Fruit fly (Drosophila melanogaster) whole organism, embryonic: ENCODE results near the gene PolQ.

Source experiments
- Aef1 ChIP-seq: fragments of 200-800 bp; sonication (Bioruptor generic); IDR thresholded peaks from 3 replicates; pipeline ENCODE4 v1.3.6; 2022; ENCODE audit warnings: missing biosample characterization, missing genetic modification characterization
- BEAF-32 ChIP-seq: fragments of 200-800 bp; sonication (Bioruptor generic); optimal IDR thresholded peaks from 3 replicates; lab custom pipeline; 2017; ENCODE audit warnings: missing biosample characterization, missing genetic modification characterization, mild to moderate bottlenecking, moderate library complexity, missing genetic modification reagents
- CG10462 ChIP-seq: fragments of 200-800 bp; sonication (Bioruptor generic); optimal IDR thresholded peaks from 2 replicates; lab custom pipeline; 2016; ENCODE audit warnings: missing biosample characterization, missing genetic modification characterization
- CG11398 ChIP-seq: fragments of 200-800 bp; sonication (Bioruptor generic); optimal IDR thresholded peaks from 2 replicates; lab custom pipeline; 2016; ENCODE audit warnings: missing biosample characterization, missing genetic modification characterization
- CG11456 ChIP-seq: fragments of 200-800 bp; sonication (Bioruptor generic); IDR thresholded peaks from 3 replicates; pipeline ENCODE4 v1.3.6; 2022; ENCODE audit warnings: missing biosample characterization, missing genetic modification characterization
- CG11504 ChIP-seq: fragments of 200-800 bp; sonication (Bioruptor generic); optimal IDR thresholded peaks from 3 replicates; lab custom pipeline; 2019; ENCODE audit warnings: missing biosample characterization, mild to moderate bottlenecking, missing genetic modification characterization, moderate library complexity
- CG1603 ChIP-seq: fragments of 200-800 bp; sonication (Bioruptor generic); optimal IDR thresholded peaks from 2 replicates; lab custom pipeline; 2019; ENCODE audit warnings: missing biosample characterization, mild to moderate bottlenecking, missing genetic modification characterization, moderate library complexity
- CG17829 ChIP-seq: fragments of 200-800 bp; optimal IDR thresholded peaks from 2 replicates; lab custom pipeline; 2019; ENCODE audit warnings: missing biosample characterization, mild to moderate bottlenecking, missing genetic modification characterization, moderate library complexity
- CG18262 ChIP-seq: fragments of 200-800 bp; optimal IDR thresholded peaks from 3 replicates; lab custom pipeline; 2019; ENCODE audit warnings: missing biosample characterization, mild to moderate bottlenecking, missing genetic modification characterization, moderate library complexity
- CG2202 ChIP-seq: fragments of 200-800 bp; sonication (Bioruptor generic); optimal IDR thresholded peaks from 2 replicates; lab custom pipeline; 2018; ENCODE audit warnings: missing biosample characterization, mild to moderate bottlenecking, missing genetic modification characterization
- CG2875 ChIP-seq: fragments of 200-800 bp; sonication (Bioruptor generic); optimal IDR thresholded peaks from 2 replicates; lab custom pipeline; 2017; ENCODE audit warnings: missing biosample characterization, mild to moderate bottlenecking, missing genetic modification characterization, missing genetic modification reagents
- CG30020 ChIP-seq: fragments of 200-800 bp; optimal IDR thresholded peaks from 2 replicates; lab custom pipeline; 2019; ENCODE audit warnings: missing biosample characterization, mild to moderate bottlenecking, missing genetic modification characterization, moderate library complexity
- CG3065 ChIP-seq: fragments of 200-800 bp; sonication (Bioruptor generic); optimal IDR thresholded peaks from 2 replicates; lab custom pipeline; 2016; ENCODE audit warnings: missing biosample characterization, missing genetic modification characterization
- CG31224 ChIP-seq: fragments of 200-800 bp; sonication (Bioruptor generic); IDR thresholded peaks from 2 replicates; pipeline ENCODE4 v1.3.6; 2022; ENCODE audit warnings: missing biosample characterization, missing genetic modification characterization
- CG33557 ChIP-seq: fragments of 200-800 bp; sonication (Bioruptor generic); optimal IDR thresholded peaks from 2 replicates; lab custom pipeline; 2019; ENCODE audit warnings: missing biosample characterization, mild to moderate bottlenecking, missing genetic modification characterization, moderate library complexity
- CG34376 ChIP-seq: fragments of 200-800 bp; sonication (Bioruptor generic); optimal IDR thresholded peaks from 2 replicates; lab custom pipeline; 2018; ENCODE audit warnings: missing biosample characterization, mild to moderate bottlenecking, missing genetic modification characterization
- CG3995 ChIP-seq: fragments of 200-800 bp; sonication (Bioruptor generic); optimal IDR thresholded peaks from 3 replicates; lab custom pipeline; 2016; ENCODE audit warnings: missing biosample characterization, missing genetic modification characterization
- CG4854 ChIP-seq: fragments of 200-800 bp; sonication (Bioruptor generic); optimal IDR thresholded peaks from 2 replicates; lab custom pipeline; 2016; ENCODE audit warnings: missing biosample characterization, missing genetic modification characterization, inconsistent platforms
- CG6765 ChIP-seq: fragments of 200-800 bp; sonication (Bioruptor generic); optimal IDR thresholded peaks from 3 replicates; lab custom pipeline; 2017; ENCODE audit warnings: missing biosample characterization, mild to moderate bottlenecking, missing genetic modification characterization
- CG6813 ChIP-seq: fragments of 200-800 bp; sonication (Bioruptor generic); optimal IDR thresholded peaks from 2 replicates; lab custom pipeline; 2017; ENCODE audit warnings: missing biosample characterization, missing genetic modification characterization, mild to moderate bottlenecking, moderate library complexity, missing genetic modification reagents
- CG7839 ChIP-seq: fragments of 200-800 bp; sonication (Bioruptor generic); optimal IDR thresholded peaks from 3 replicates; lab custom pipeline; 2018; ENCODE audit warnings: missing biosample characterization, mild to moderate bottlenecking, missing genetic modification characterization, moderate library complexity
- CG8281 ChIP-seq: fragments of 200-800 bp; sonication (Bioruptor generic); optimal IDR thresholded peaks from 2 replicates; lab custom pipeline; 2018; ENCODE audit warnings: missing biosample characterization, mild to moderate bottlenecking, missing genetic modification characterization, moderate library complexity
- Doc3 ChIP-seq: fragments of 200-800 bp; sonication (Bioruptor generic); IDR thresholded peaks from 3 replicates; pipeline ENCODE4 v1.3.6; 2022; ENCODE audit warnings: missing biosample characterization, missing genetic modification characterization; ENCODE audit not compliant: partially characterized antibody
- Fer3 ChIP-seq: fragments of 200-800 bp; sonication (Bioruptor generic); optimal IDR thresholded peaks from 2 replicates; lab custom pipeline; 2018; ENCODE audit warnings: missing biosample characterization, mild to moderate bottlenecking, missing genetic modification characterization, moderate library complexity
- HLH54F ChIP-seq: fragments of 200-800 bp; sonication (Bioruptor generic); optimal IDR thresholded peaks from 3 replicates; lab custom pipeline; 2016; ENCODE audit warnings: missing biosample characterization, missing genetic modification characterization
- Hmr ChIP-seq: fragments of 200-800 bp; sonication (Bioruptor generic); optimal IDR thresholded peaks from 3 replicates; lab custom pipeline; 2017; ENCODE audit warnings: mild to moderate bottlenecking, missing biosample characterization, missing genetic modification reagents, missing genetic modification characterization
- Hr3 ChIP-seq: fragments of 200-800 bp; sonication (Bioruptor generic); optimal IDR thresholded peaks from 3 replicates; lab custom pipeline; 2016; ENCODE audit warnings: missing biosample characterization, missing genetic modification characterization
- Jarid2 ChIP-seq: fragments of 200-800 bp; sonication (Bioruptor generic); optimal IDR thresholded peaks from 3 replicates; lab custom pipeline; 2017; ENCODE audit warnings: mild to moderate bottlenecking, missing biosample characterization, missing genetic modification reagents, missing genetic modification characterization
- NC2α ChIP-seq: fragments of 200-800 bp; sonication (Bioruptor generic); optimal IDR thresholded peaks from 2 replicates; lab custom pipeline; 2016; ENCODE audit warnings: missing biosample characterization, missing genetic modification characterization
- NC2β ChIP-seq: fragments of 200-800 bp; sonication (Bioruptor generic); optimal IDR thresholded peaks from 2 replicates; lab custom pipeline; 2016; ENCODE audit warnings: missing biosample characterization, missing genetic modification characterization
- Scr ChIP-seq: fragments of 200-800 bp; sonication (Bioruptor generic); IDR thresholded peaks from 2 replicates; pipeline ENCODE4 v1.3.6; 2022; ENCODE audit warnings: missing biosample characterization, missing genetic modification characterization; ENCODE audit not compliant: partially characterized antibody
- Six4 ChIP-seq: fragments of 200-800 bp; sonication (Bioruptor generic); optimal IDR thresholded peaks from 2 replicates; lab custom pipeline; 2016; ENCODE audit warnings: missing biosample characterization, missing genetic modification characterization
- Tbp ChIP-seq: fragments of >200 bp; optimal IDR thresholded peaks from 2 replicates; lab custom pipeline; 2018; ENCODE audit warnings: missing biosample characterization, missing genetic modification characterization
- Vsx1 ChIP-seq: fragments of 200-800 bp; sonication (Bioruptor generic); optimal IDR thresholded peaks from 2 replicates; lab custom pipeline; 2017; ENCODE audit warnings: missing biosample characterization, mild to moderate bottlenecking, missing genetic modification characterization, missing genetic modification reagents
- aop ChIP-seq: fragments of 200-800 bp; sonication (Bioruptor generic); IDR thresholded peaks from 2 replicates; pipeline ENCODE4 v1.3.6; 2022; ENCODE audit warnings: missing biosample characterization, missing genetic modification characterization
- bcd ChIP-seq: fragments of 200-800 bp; sonication (Bioruptor generic); optimal IDR thresholded peaks from 2 replicates; lab custom pipeline; 2017; ENCODE audit warnings: missing biosample characterization, mild to moderate bottlenecking, missing genetic modification characterization
- btn ChIP-seq: fragments of 200-800 bp; sonication (Bioruptor generic); optimal IDR thresholded peaks from 2 replicates; lab custom pipeline; 2016; ENCODE audit warnings: missing biosample characterization, missing genetic modification characterization
- cato ChIP-seq: fragments of 200-800 bp; sonication (Bioruptor generic); optimal IDR thresholded peaks from 2 replicates; lab custom pipeline; 2016; ENCODE audit warnings: missing biosample characterization, missing genetic modification characterization, borderline replicate concordance
- chif ChIP-seq, 2 experiments: fragments of 200-800 bp; sonication (Bioruptor generic); optimal IDR thresholded peaks; 3 replicates each; lab custom pipeline; 2016; ENCODE audit warnings: missing biosample characterization in 2 of 2, missing genetic modification characterization in 2 of 2
- chm ChIP-seq: fragments of 200-800 bp; sonication (Bioruptor generic); IDR thresholded peaks from 2 replicates; pipeline ENCODE4 v1.3.6; 2022; ENCODE audit warnings: missing biosample characterization, missing genetic modification characterization
- ems ChIP-seq: fragments of 200-800 bp; sonication (Bioruptor generic); optimal IDR thresholded peaks from 3 replicates; lab custom pipeline; 2016; ENCODE audit warnings: missing biosample characterization, missing genetic modification characterization
- jing ChIP-seq: fragments of 200-800 bp; sonication (Bioruptor generic); optimal IDR thresholded peaks from 2 replicates; lab custom pipeline; 2018; ENCODE audit warnings: missing biosample characterization, mild to moderate bottlenecking, missing genetic modification characterization
- lbe ChIP-seq: fragments of 200-800 bp; sonication (Bioruptor generic); optimal IDR thresholded peaks from 2 replicates; lab custom pipeline; 2016; ENCODE audit warnings: missing biosample characterization, mild to moderate bottlenecking, missing genetic modification characterization
- prd ChIP-seq, 3 experiments: fragments of >200 bp in 2 of 3; fragments of 200-800 bp in 1 of 3; sonication (Bioruptor generic) in 1 of 3; optimal IDR thresholded peaks in 2 of 3; IDR thresholded peaks in 1 of 3; 2 replicates in 2 of 3; 3 replicates in 1 of 3; pipeline versions ENCODE4 v1.3.6 to Lab custom; 2017 to 2022; ENCODE audit warnings: missing biosample characterization in 1 of 3, missing genetic modification characterization in 1 of 3
- pum ChIP-seq: fragments of 200-800 bp; sonication (Bioruptor generic); optimal IDR thresholded peaks from 2 replicates; lab custom pipeline; 2016; ENCODE audit warnings: missing biosample characterization, missing genetic modification characterization
- salm ChIP-seq: fragments of 200-800 bp; sonication (Bioruptor generic); optimal IDR thresholded peaks from 2 replicates; lab custom pipeline; 2018; ENCODE audit warnings: missing biosample characterization, mild to moderate bottlenecking, missing genetic modification characterization
- sd ChIP-seq: fragments of 200-800 bp; sonication (Bioruptor generic); optimal IDR thresholded peaks from 3 replicates; lab custom pipeline; 2018; ENCODE audit warnings: missing biosample characterization, mild to moderate bottlenecking, missing genetic modification characterization, moderate library complexity
- tap ChIP-seq: fragments of 200-800 bp; optimal IDR thresholded peaks from 3 replicates; lab custom pipeline; 2019; ENCODE audit warnings: missing biosample characterization, mild to moderate bottlenecking, missing genetic modification characterization, moderate library complexity
- zfh1 ChIP-seq: fragments of 200-800 bp; sonication (Bioruptor generic); IDR thresholded peaks from 3 replicates; pipeline ENCODE4 v1.3.6; 2022; ENCODE audit warnings: missing biosample characterization, missing genetic modification characterization

Gene PolQ

dm6 chr3R:12727944-12728649, 16.0 kb upstream of the PolQ start (continued):
- TF ChIP-seq Fer3 (tag; lab: Kevin White, UChicago) (no peak), chif (GFP tag; optimal IDR thresholded peaks at IDR 0.05; lab: Kevin White, UChicago) (peak in 1 of 2 experiments; percentile 19), CG30020 (tag; lab: Kevin White, UChicago) (no peak), sd (tag; lab: Kevin White, UChicago) (peak; percentile 8), CG31224 (GFP tag; lab: Robert Waterston, UW) (no peak), CG10462 (GFP tag; lab: Kevin White, UChicago) (no peak), chm (GFP tag; lab: Robert Waterston, UW) (no peak), cato (GFP tag; lab: Kevin White, UChicago) (no peak), Scr (no peak), HLH54F (GFP tag; lab: Kevin White, UChicago) (no peak), Six4 (GFP tag; lab: Kevin White, UChicago) (peak; percentile 10), Vsx1 (no peak), CG34376 (GFP tag; lab: Kevin White, UChicago) (no peak), aop (GFP tag; lab: Robert Waterston, UW) (no peak), CG11504 (peak; percentile 40), CG11398 (no peak), jing (GFP tag; lab: Kevin White, UChicago) (no peak), NC2α (GFP tag; lab: Kevin White, UChicago) (no peak), pum (GFP tag; lab: Kevin White, UChicago) (peak; percentile 20), NC2β (GFP tag; lab: Kevin White, UChicago) (no peak), lbe (GFP tag; lab: Kevin White, UChicago) (no peak), zfh1 (GFP tag; lab: Robert Waterston, UW) (0 out of 3 replicates have a peak, but pooled peaks have one; percentile 8), Tbp (GFP tag; lab: Kevin White, UChicago) (no peak), CG6765 (GFP tag; lab: Kevin White, UChicago) (peak; percentile 2), CG4854 (GFP tag; lab: Kevin White, UChicago) (no peak), prd (optimal IDR thresholded peaks at IDR 0.05; lab: Kevin White, UChicago) (no peak), prd (GFP tag; IDR thresholded peaks at IDR 0.05; lab: Robert Waterston, UW) (peak; percentile 39; the same call in 2 of the 3 replicates), CG8281 (tag; lab: Kevin White, UChicago) (no peak), CG1603 (tag; lab: Kevin White, UChicago) (peak; percentile 64), CG3065 (GFP tag; lab: Kevin White, UChicago) (no peak), CG11456 (peak; percentile 51; the same call in 1 of the 3 replicates), CG33557 (GFP tag; lab: Kevin White, UChicago) (no peak), Hr3 (GFP tag; lab: Kevin White, UChicago) (no peak), CG6813 (GFP tag; lab: Kevin White, UChicago) (peak; percentile 52), CG18262 (tag; lab: Kevin White, UChicago) (no peak), CG7839 (peak; percentile 47), btn (GFP tag; lab: Kevin White, UChicago) (no peak), Hmr (GFP tag; lab: Kevin White, UChicago) (peak; percentile 62), CG3995 (GFP tag; lab: Kevin White, UChicago) (no peak), bcd (GFP tag; lab: Kevin White, UChicago) (peak; percentile 30), CG2202 (tag; lab: Kevin White, UChicago) (no peak), CG17829 (tag; lab: Kevin White, UChicago) (no peak), Doc3 (GFP tag; lab: Robert Waterston, UW) (no peak), Aef1 (GFP tag; lab: Robert Waterston, UW) (no peak; the same call in 1 of the 3 replicates), ems (GFP tag; lab: Kevin White, UChicago) (no peak), salm (no peak), tap (no peak), BEAF-32 (GFP tag; lab: Kevin White, UChicago) (no peak), Jarid2 (GFP tag; lab: Kevin White, UChicago) (no peak), CG2875 (GFP tag; lab: Kevin White, UChicago) (no peak)
